Worm (Caenorhabditis elegans): Measurements from ENCODE around the gene ins-1.

Gene ins-1

ce11 chrIV:10436401-10436800 lies at the start of gene ins-1:
ins-1 (plus strand) TSS chrIV:10436701.
- TF ChIP-seq snpc-1.2 (GFP tag; IDR thresholded peaks at IDR 0.05): no peak
- no peak for TF ChIP-seq pha-4 (GFP tag; IDR thresholded peaks at IDR 0.05)
- no peak for TF ChIP-seq pha-4 (tag; optimal IDR thresholded peaks at IDR 0.05)
- no peak for TF ChIP-seq skn-1 (tag; optimal IDR thresholded peaks at IDR 0.05)
- no peak for TF ChIP-seq R02D3.7 (tag; optimal IDR thresholded peaks at IDR 0.05)
- no peak for TF ChIP-seq mxl-2 (GFP tag; conservative IDR thresholded peaks at IDR 0.05)
- no peak for TF ChIP-seq nhr-10 (tag; optimal IDR thresholded peaks at IDR 0.05)

ce11 chrIV:10387113-10387512 lies 49.4 kb upstream of the ins-1 start, which contains the start of gene nfu-1:
nfu-1 (plus strand) TSS chrIV:10387413.
- TF ChIP-seq Y48G9A.11 (GFP tag; IDR thresholded peaks at IDR 0.05) (no peak), skn-1 (tag; optimal IDR thresholded peaks at IDR 0.05) (no peak), F49E8.2 (tag; optimal IDR thresholded peaks at IDR 0.05; ENCODE audit: borderline replicate concordance) (peak; percentile 0), zfp-2 (tag; optimal IDR thresholded peaks at IDR 0.05) (no peak), zip-11 (GFP tag; IDR thresholded peaks at IDR 0.05) (no peak), ama-1 (optimal IDR thresholded peaks at IDR 0.05) (no peak), ceh-32 (tag; optimal IDR thresholded peaks at IDR 0.05; ENCODE audit: poor library complexity) (no peak), Y105C5A.15 (GFP tag; IDR thresholded peaks at IDR 0.05) (no peak), ZK337.2 (GFP tag; IDR thresholded peaks at IDR 0.05) (no peak), arid-1 (GFP tag; conservative IDR thresholded peaks at IDR 0.05) (0 out of 2 replicates have a peak, but pooled peaks have one; percentile 22), ctbp-1 (GFP tag; IDR thresholded peaks at IDR 0.05) (no peak), aly-2 (tag; optimal IDR thresholded peaks at IDR 0.05) (no peak), ZK546.5 (tag; optimal IDR thresholded peaks at IDR 0.05) (no peak)

- peak; percentile 22 for TF ChIP-seq hlh-11 (tag; optimal IDR thresholded peaks at IDR 0.05)
- no peak for TF ChIP-seq ceh-20 (GFP tag; IDR thresholded peaks at IDR 0.05)
- no peak for TF ChIP-seq nhr-6 (tag; optimal IDR thresholded peaks at IDR 0.05)
- TF ChIP-seq ZK546.5 (tag; optimal IDR thresholded peaks at IDR 0.05): no peak
- TF ChIP-seq madf-9 (GFP tag; conservative IDR thresholded peaks at IDR 0.05): no peak
- no peak for TF ChIP-seq nhr-48 (tag; optimal IDR thresholded peaks at IDR 0.05)
- TF ChIP-seq ceh-62 (tag; optimal IDR thresholded peaks at IDR 0.05): no peak
- TF ChIP-seq daf-16 (GFP tag; optimal IDR thresholded peaks at IDR 0.05): no peak
- peak; percentile 26 for TF ChIP-seq daf-16 (tag; optimal IDR thresholded peaks at IDR 0.05)
- TF ChIP-seq dve-1 (tag; optimal IDR thresholded peaks at IDR 0.05; ENCODE audit: insufficient read depth): peak; percentile 50
- peak; percentile 69 for TF ChIP-seq nhr-28 (tag; optimal IDR thresholded peaks at IDR 0.05)
- peak; percentile 97 for TF ChIP-seq pqm-1 (tag; optimal IDR thresholded peaks at IDR 0.05)
- TF ChIP-seq aha-1 (tag): peak; percentile 12
- no peak for TF ChIP-seq gei-8 (GFP tag; optimal IDR thresholded peaks at IDR 0.05)
- no peak for TF ChIP-seq F49E8.2 (tag; optimal IDR thresholded peaks at IDR 0.05; ENCODE audit: borderline replicate concordance)
- TF ChIP-seq nhr-41 (GFP tag; IDR thresholded peaks at IDR 0.05): no peak
- TF ChIP-seq nhr-77 (tag; optimal IDR thresholded peaks at IDR 0.05): peak; percentile 78
- TF ChIP-seq dmd-6 (GFP tag; IDR thresholded peaks at IDR 0.05): peak; percentile 60
- no peak for TF ChIP-seq pha-4 (GFP tag; IDR thresholded peaks at IDR 0.05)
- no peak for TF ChIP-seq pha-4 (tag; optimal IDR thresholded peaks at IDR 0.05)
- TF ChIP-seq zfp-3 (GFP tag; conservative IDR thresholded peaks at IDR 0.05): no peak
- TF ChIP-seq duxl-1 (tag; optimal IDR thresholded peaks at IDR 0.05; ENCODE audit: poor library complexity): no peak
Observed at ce11 chrIV:10388263-10388662, 48.2 kb upstream of the ins-1 start, which contains the start of gene R10H10.3. R10H10.3 (plus strand) TSS chrIV:10388505.

- TF ChIP-seq dpl-1 (GFP tag; optimal IDR thresholded peaks at IDR 0.05) (no peak), F10B5.3 (tag; optimal IDR thresholded peaks at IDR 0.05) (no peak), lin-13 (GFP tag; optimal IDR thresholded peaks at IDR 0.05) (no peak), Y75B8A.6 (GFP tag; IDR thresholded peaks at IDR 0.05) (no peak), nhr-102 (tag; optimal IDR thresholded peaks at IDR 0.05) (no peak), unc-62 (GFP tag; optimal IDR thresholded peaks at IDR 0.05 in 1 of 2) (peak in 1 of 2 experiments; percentile 24), unc-62 (tag; optimal IDR thresholded peaks at IDR 0.05) (no peak), hlh-11 (tag; optimal IDR thresholded peaks at IDR 0.05) (no peak)
Observed at ce11 chrIV:10391827-10392226, 44.7 kb upstream of the ins-1 start, which contains the start of gene spe-26. spe-26 (minus strand) TSS chrIV:10391927.

Measured in whole organism, L4 larva.